Worm (Caenorhabditis elegans) whole organism, early embryonic: ENCODE results near the gene garr-1.

Experiments used
- F13C5.2 ChIP-seq: sonication (generic microtip); optimal IDR thresholded peaks from 2 replicates; lab custom pipeline; 2017; ENCODE audit warnings: mild to moderate bottlenecking, missing genetic modification characterization, inconsistent platforms, missing compliant biosample characterization
- ama-1 ChIP-seq: fragments of 150-350 bp; optimal IDR thresholded peaks from 2 replicates; lab custom pipeline; 2014
- ceh-36 ChIP-seq: sonication (generic microtip); optimal IDR thresholded peaks from 2 replicates; lab custom pipeline; 2016; ENCODE audit warnings: missing genetic modification characterization, inconsistent platforms, missing compliant biosample characterization
- flt-1 ChIP-seq: fragments of 200-800 bp; sonication (Bioruptor generic); IDR thresholded peaks from 2 replicates; pipeline ENCODE4 v1.3.6; 2022; ENCODE audit warnings: missing genetic modification characterization, missing compliant biosample characterization
- hmg-4 ChIP-seq: fragments of 200-800 bp; sonication (Bioruptor generic); optimal IDR thresholded peaks from 2 replicates; lab custom pipeline; 2018; ENCODE audit warnings: mild to moderate bottlenecking, missing genetic modification characterization, missing compliant biosample characterization
- scrt-1 ChIP-seq: fragments of 200-800 bp; sonication (Bioruptor generic); IDR thresholded peaks from 2 replicates; pipeline ENCODE4 v1.3.6; 2022; ENCODE audit warnings: missing genetic modification characterization, missing compliant biosample characterization
- sea-1 ChIP-seq: fragments of 200-800 bp; sonication (Bioruptor generic); conservative IDR thresholded peaks from 2 replicates; pipeline ENCODE4 v1.3.6; 2022; ENCODE audit warnings: missing genetic modification characterization, missing compliant biosample characterization
- tbx-11 ChIP-seq: fragments of 200-800 bp; sonication (Bioruptor generic); IDR thresholded peaks from 2 replicates; pipeline ENCODE4 v1.3.6; 2022; ENCODE audit warnings: missing genetic modification characterization, missing compliant biosample characterization
- tbx-37 ChIP-seq: fragments of 200-800 bp; sonication (Bioruptor generic); conservative IDR thresholded peaks from 2 replicates; pipeline ENCODE4 v1.3.6; 2022; ENCODE audit warnings: missing genetic modification reagents, missing genetic modification characterization, missing compliant biosample characterization
- tra-4 ChIP-seq: sonication (generic microtip); optimal IDR thresholded peaks from 2 replicates; lab custom pipeline; 2017; ENCODE audit warnings: missing genetic modification characterization, missing compliant biosample characterization

ce11 chrIV:422112-422511 lies 3.9 kb upstream of the garr-1 start:
- TF ChIP-seq flt-1 (GFP tag; lab: Robert Waterston, UW) (no peak), scrt-1 (GFP tag; lab: Robert Waterston, UW) (no peak), ama-1 (no peak), ceh-36 (no peak), sea-1 (GFP tag; lab: Robert Waterston, UW) (no peak), tbx-37 (no peak), tra-4 (tag; lab: Kevin White, UChicago) (no peak), F13C5.2 (no peak), hmg-4 (no peak), tbx-11 (GFP tag; lab: Robert Waterston, UW) (no peak)
